Worm (Caenorhabditis elegans) whole organism, young adult: ENCODE results near the gene tag-77.
A peak's percentile ranks its signal among the peaks of the same experiment; 100 is the strongest.

ENCODE experiments used
- B0035.1 ChIP-seq: sonication (generic microtip); optimal IDR thresholded peaks from 2 replicates; lab custom pipeline; 2016; ENCODE audit warnings: missing genetic modification characterization, mild to moderate bottlenecking, missing compliant biosample characterization, missing genotype, missing genetic modification reagents
- B0336.3 ChIP-seq: fragments of 200-800 bp; sonication (Bioruptor generic); IDR thresholded peaks from 2 replicates; pipeline ENCODE4 v1.3.6; 2022; ENCODE audit warnings: missing genetic modification characterization, missing compliant biosample characterization
- F23B12.7 ChIP-seq: sonication (generic microtip); optimal IDR thresholded peaks from 2 replicates; lab custom pipeline; 2017; ENCODE audit warnings: missing genetic modification characterization, mild to moderate bottlenecking, missing compliant biosample characterization, antibody characterized with exemption, moderate library complexity; ENCODE audit not compliant: insufficient read depth
- F33H1.4 ChIP-seq: fragments of 200-800 bp; sonication (Bioruptor generic); IDR thresholded peaks from 2 replicates; pipeline ENCODE4 v1.3.6; 2022; ENCODE audit warnings: missing genetic modification reagents, missing genetic modification characterization, missing compliant biosample characterization
- F37B4.10 ChIP-seq: fragments of 200-800 bp; sonication (Bioruptor generic); IDR thresholded peaks from 2 replicates; pipeline ENCODE4 v1.3.6; 2022; ENCODE audit warnings: missing genetic modification characterization, missing compliant biosample characterization
- F52B5.7 ChIP-seq: sonication (generic microtip); optimal IDR thresholded peaks from 2 replicates; lab custom pipeline; 2016; ENCODE audit warnings: mild to moderate bottlenecking, missing genetic modification characterization, missing compliant biosample characterization
- F55B11.4 ChIP-seq: sonication (generic microtip); optimal IDR thresholded peaks from 2 replicates; lab custom pipeline; 2016; ENCODE audit warnings: missing compliant biosample characterization, missing genetic modification characterization, borderline replicate concordance; ENCODE audit not compliant: insufficient read depth
- F57A8.1 ChIP-seq: fragments of 200-800 bp; sonication (Bioruptor generic); optimal IDR thresholded peaks from 2 replicates; lab custom pipeline; 2018; ENCODE audit warnings: mild to moderate bottlenecking, missing genetic modification characterization, moderate library complexity, missing compliant biosample characterization
- K12H6.12 ChIP-seq: fragments of 200-800 bp; sonication (Bioruptor generic); optimal IDR thresholded peaks from 2 replicates; lab custom pipeline; 2018; ENCODE audit warnings: mild to moderate bottlenecking, missing genetic modification characterization, missing compliant biosample characterization
- T26A5.8 ChIP-seq: sonication (generic microtip); optimal IDR thresholded peaks from 2 replicates; lab custom pipeline; 2016; ENCODE audit warnings: missing genetic modification characterization, missing compliant biosample characterization
- Y53F4B.3 ChIP-seq: fragments of 200-800 bp; sonication (Bioruptor generic); IDR thresholded peaks from 2 replicates; pipeline ENCODE4 v1.3.6; 2022; ENCODE audit warnings: missing genetic modification reagents, missing genetic modification characterization, missing compliant biosample characterization
- aptf-3 ChIP-seq: fragments of 200-800 bp; sonication (Bioruptor generic); IDR thresholded peaks from 2 replicates; pipeline ENCODE4 v1.3.6; 2022; ENCODE audit warnings: missing genetic modification characterization, missing compliant biosample characterization
- cebp-1 ChIP-seq, 2 experiments: fragments of 200-800 bp in 1 of 2; sonication (Bioruptor generic) in 1 of 2; sonication (generic microtip) in 1 of 2; IDR thresholded peaks in 1 of 2; optimal IDR thresholded peaks in 1 of 2; 2 replicates each; pipeline versions ENCODE4 v1.3.6 to Lab custom; 2017 to 2022; ENCODE audit warnings: missing compliant biosample characterization in 2 of 2, missing genetic modification characterization in 2 of 2, mild to moderate bottlenecking in 1 of 2, missing genetic modification reagents in 1 of 2, moderate library complexity in 1 of 2
- cebp-2 ChIP-seq: fragments of 200-800 bp; sonication (Bioruptor generic); IDR thresholded peaks from 2 replicates; pipeline ENCODE4 v1.3.6; 2022; ENCODE audit warnings: missing genetic modification characterization, missing compliant biosample characterization
- ceh-100 ChIP-seq: fragments of 200-800 bp; sonication (Bioruptor generic); IDR thresholded peaks from 2 replicates; pipeline ENCODE4 v1.3.6; 2022; ENCODE audit warnings: missing genetic modification reagents, missing genetic modification characterization, missing compliant biosample characterization
- ceh-79 ChIP-seq: sonication (generic microtip); optimal IDR thresholded peaks from 2 replicates; lab custom pipeline; 2017; ENCODE audit warnings: mild to moderate bottlenecking, missing genetic modification characterization, missing compliant biosample characterization
- chd-7 ChIP-seq: sonication (generic microtip); optimal IDR thresholded peaks from 2 replicates; lab custom pipeline; 2016; ENCODE audit warnings: mild to moderate bottlenecking, missing genetic modification characterization, moderate library complexity, missing compliant biosample characterization
- dpff-1 ChIP-seq: sonication (generic microtip); optimal IDR thresholded peaks from 2 replicates; lab custom pipeline; 2017; ENCODE audit warnings: mild to moderate bottlenecking, missing genetic modification characterization, missing compliant biosample characterization
- egl-18 ChIP-seq: fragments of 200-800 bp; sonication (Bioruptor generic); IDR thresholded peaks from 2 replicates; pipeline ENCODE4 v1.3.6; 2022; ENCODE audit warnings: missing genetic modification reagents, missing genetic modification characterization, missing compliant biosample characterization
- egl-44 ChIP-seq: fragments of 200-800 bp; sonication (Bioruptor generic); IDR thresholded peaks from 2 replicates; pipeline ENCODE4 v1.3.6; 2022; ENCODE audit warnings: missing genetic modification reagents, missing genetic modification characterization, missing compliant biosample characterization
- gei-17 ChIP-seq: fragments of 200-800 bp; sonication (Bioruptor generic); optimal IDR thresholded peaks from 2 replicates; lab custom pipeline; 2018; ENCODE audit warnings: mild to moderate bottlenecking, missing genetic modification characterization, missing compliant biosample characterization
- hmg-20 ChIP-seq: fragments of 200-800 bp; sonication (Bioruptor generic); IDR thresholded peaks from 2 replicates; pipeline ENCODE4 v1.3.6; 2022; ENCODE audit warnings: missing genetic modification reagents, missing genetic modification characterization, missing compliant biosample characterization
- let-526 ChIP-seq: fragments of 200-800 bp; sonication (Bioruptor generic); IDR thresholded peaks from 2 replicates; pipeline ENCODE4 v1.3.6; 2022; ENCODE audit warnings: missing genetic modification reagents, missing genetic modification characterization, missing compliant biosample characterization
- lin-26 ChIP-seq: fragments of 200-800 bp; sonication (Bioruptor generic); IDR thresholded peaks from 2 replicates; pipeline ENCODE4 v1.3.6; 2022; ENCODE audit warnings: missing genetic modification reagents, missing genetic modification characterization, missing compliant biosample characterization
- lin-40 ChIP-seq: sonication (generic microtip); optimal IDR thresholded peaks from 2 replicates; lab custom pipeline; 2016; ENCODE audit warnings: missing genetic modification characterization, mild to moderate bottlenecking, missing compliant biosample characterization, missing genotype, missing genetic modification reagents
- lin-54 ChIP-seq: fragments of 200-800 bp; sonication (Bioruptor generic); optimal IDR thresholded peaks from 2 replicates; lab custom pipeline; 2018; ENCODE audit warnings: mild to moderate bottlenecking, missing genetic modification characterization, missing compliant biosample characterization
- lir-1 ChIP-seq: fragments of 200-800 bp; sonication (Bioruptor generic); conservative IDR thresholded peaks from 2 replicates; pipeline ENCODE4 v1.3.6; 2022; ENCODE audit warnings: missing genetic modification reagents, missing genetic modification characterization, missing compliant biosample characterization
- madf-10 ChIP-seq: sonication (generic microtip); optimal IDR thresholded peaks from 2 replicates; lab custom pipeline; 2016; ENCODE audit warnings: mild to moderate bottlenecking, missing genetic modification characterization, missing compliant biosample characterization
- madf-8 ChIP-seq: fragments of 200-800 bp; sonication (Bioruptor generic); conservative IDR thresholded peaks from 2 replicates; pipeline ENCODE4 v1.3.6; 2022; ENCODE audit warnings: missing genetic modification reagents, missing genetic modification characterization, missing compliant biosample characterization
- mel-28 ChIP-seq: sonication (generic microtip); optimal IDR thresholded peaks from 2 replicates; lab custom pipeline; 2016; ENCODE audit warnings: borderline replicate concordance, mild to moderate bottlenecking, missing genetic modification characterization, missing compliant biosample characterization
- nhr-179 ChIP-seq: sonication (generic microtip); optimal IDR thresholded peaks from 2 replicates; lab custom pipeline; 2016; ENCODE audit warnings: mild to moderate bottlenecking, missing genetic modification characterization, missing compliant biosample characterization
- nhr-90 ChIP-seq: sonication (generic microtip); optimal IDR thresholded peaks from 2 replicates; lab custom pipeline; 2016; ENCODE audit warnings: missing genotype, mild to moderate bottlenecking, missing genetic modification characterization, missing compliant biosample characterization
- pbrm-1 ChIP-seq: fragments of 200-800 bp; sonication (Bioruptor generic); IDR thresholded peaks from 2 replicates; pipeline ENCODE4 v1.3.6; 2022; ENCODE audit warnings: missing genetic modification reagents, missing genetic modification characterization, missing compliant biosample characterization
- rpc-1 ChIP-seq, 2 experiments: fragments of 150-350 bp in 1 of 2; sonication (generic microtip) in 1 of 2; optimal IDR thresholded peaks; 2 replicates each; lab custom pipeline; 2014 to 2018; ENCODE audit warnings: missing biosample characterization in 1 of 2, missing genetic modification characterization in 1 of 2, missing genetic modification reagents in 1 of 2, missing genotype in 1 of 2
- sdz-38 ChIP-seq: sonication (generic microtip); optimal IDR thresholded peaks from 2 replicates; lab custom pipeline; 2016; ENCODE audit warnings: missing genotype, missing genetic modification characterization, missing compliant biosample characterization
- snpc-1.3 ChIP-seq: sonication (generic microtip); optimal IDR thresholded peaks from 2 replicates; lab custom pipeline; 2017; ENCODE audit warnings: missing genetic modification characterization, mild to moderate bottlenecking, missing compliant biosample characterization, antibody characterized with exemption, moderate library complexity, missing genotype, missing genetic modification reagents; ENCODE audit not compliant: insufficient read depth
- snpc-3.4 ChIP-seq: sonication (generic microtip); optimal IDR thresholded peaks from 2 replicates; lab custom pipeline; 2017; ENCODE audit warnings: missing genetic modification characterization, mild to moderate bottlenecking, missing compliant biosample characterization, antibody characterized with exemption, moderate library complexity, missing genotype, missing genetic modification reagents
- somi-1 ChIP-seq: fragments of 200-800 bp; sonication (Bioruptor generic); optimal IDR thresholded peaks from 2 replicates; lab custom pipeline; 2018; ENCODE audit warnings: mild to moderate bottlenecking, missing genetic modification characterization, missing compliant biosample characterization
- tbx-9 ChIP-seq: sonication (generic microtip); optimal IDR thresholded peaks from 2 replicates; lab custom pipeline; 2016; ENCODE audit warnings: borderline replicate concordance, missing genetic modification characterization, inconsistent platforms, missing compliant biosample characterization
- ztf-18 ChIP-seq: sonication (generic microtip); optimal IDR thresholded peaks from 2 replicates; lab custom pipeline; 2016; ENCODE audit warnings: missing genotype, mild to moderate bottlenecking, missing genetic modification characterization, missing compliant biosample characterization
- ztf-6 ChIP-seq: fragments of 200-800 bp; sonication (Bioruptor generic); IDR thresholded peaks from 2 replicates; pipeline ENCODE4 v1.3.6; 2022; ENCODE audit warnings: missing genetic modification reagents, missing genetic modification characterization, missing compliant biosample characterization

Gene tag-77

ce11 chrIV:8526050-8526449 lies 15.7 kb upstream of the tag-77 start:
- TF ChIP-seq somi-1 (GFP tag; lab: Kevin White, UChicago) (peak; percentile 67), tbx-9 (tag; lab: Kevin White, UChicago) (no peak), egl-18 (GFP tag; lab: Robert Waterston, UW) (no peak), rpc-1 (optimal IDR thresholded peaks at IDR 0.05; lab: Kevin White, UChicago) (no peak), rpc-1 (tag; optimal IDR thresholded peaks at IDR 0.05; lab: Kevin White, UChicago) (no peak), lin-40 (tag; lab: Kevin White, UChicago) (peak; percentile 21), pbrm-1 (GFP tag; lab: Robert Waterston, UW) (no peak), B0336.3 (GFP tag; lab: Robert Waterston, UW) (no peak), F37B4.10 (no peak), hmg-20 (GFP tag; lab: Robert Waterston, UW) (no peak), lin-26 (GFP tag; lab: Robert Waterston, UW) (0 out of 2 replicates have a peak, but pooled peaks have one; percentile 40), let-526 (GFP tag; lab: Robert Waterston, UW) (no peak), ztf-18 (tag; lab: Kevin White, UChicago) (no peak), lir-1 (GFP tag; lab: Robert Waterston, UW) (no peak), K12H6.12 (tag; lab: Kevin White, UChicago) (peak; percentile 16), cebp-2 (GFP tag; lab: Robert Waterston, UW) (no peak), ceh-100 (GFP tag; lab: Robert Waterston, UW) (no peak), ztf-6 (GFP tag; lab: Robert Waterston, UW) (no peak), madf-10 (tag; lab: Kevin White, UChicago) (no peak), sdz-38 (tag; lab: Kevin White, UChicago) (no peak)
- TF ChIP-seq, all 124 proteins: peak for 4

ce11 chrIV:8523981-8524380 lies 13.6 kb upstream of the tag-77 start:
- TF ChIP-seq aptf-3 (GFP tag; lab: Robert Waterston, UW) = no peak
- no peak for TF ChIP-seq lin-54 (GFP tag; lab: Kevin White, UChicago)
- TF ChIP-seq madf-8 (GFP tag; lab: Robert Waterston, UW) = no peak
- no peak for TF ChIP-seq Y53F4B.3 (GFP tag; lab: Robert Waterston, UW)
- no peak for TF ChIP-seq tbx-9 (tag; lab: Kevin White, UChicago)
- no peak for TF ChIP-seq F57A8.1 (GFP tag; lab: Kevin White, UChicago)
- no peak for TF ChIP-seq nhr-90 (tag; lab: Kevin White, UChicago)
- TF ChIP-seq F33H1.4 (GFP tag; lab: Robert Waterston, UW) = no peak
- TF ChIP-seq, all 124 proteins: peak for 0

ce11 chrIV:8520594-8520993 lies 10.2 kb upstream of the tag-77 start, which contains the start of gene pkg-2:
TSS of gene pkg-2 (plus strand) at chrIV:8520894.
- TF ChIP-seq gei-17 (GFP tag; lab: Kevin White, UChicago) = no peak

- TF ChIP-seq F55B11.4 (tag; lab: Kevin White, UChicago) (no peak), nhr-179 (tag; lab: Kevin White, UChicago) (no peak), dpff-1 (tag; lab: Kevin White, UChicago) (no peak), snpc-3.4 (tag; lab: Kevin White, UChicago) (no peak), madf-8 (GFP tag; lab: Robert Waterston, UW) (no peak), T26A5.8 (tag; lab: Kevin White, UChicago) (no peak), lir-1 (GFP tag; lab: Robert Waterston, UW) (no peak), F23B12.7 (tag; lab: Kevin White, UChicago) (no peak), mel-28 (no peak), B0035.1 (tag; lab: Kevin White, UChicago) (no peak), cebp-1 (GFP tag; IDR thresholded peaks at IDR 0.05; lab: Robert Waterston, UW) (no peak), cebp-1 (tag; optimal IDR thresholded peaks at IDR 0.05; lab: Kevin White, UChicago) (no peak), egl-44 (GFP tag; lab: Robert Waterston, UW) (no peak), rpc-1 (optimal IDR thresholded peaks at IDR 0.05; lab: Kevin White, UChicago) (no peak), rpc-1 (tag; optimal IDR thresholded peaks at IDR 0.05; lab: Kevin White, UChicago) (no peak), snpc-1.3 (tag; lab: Kevin White, UChicago) (no peak), chd-7 (tag; lab: Kevin White, UChicago) (no peak), ceh-79 (no peak), F52B5.7 (no peak)
These were observed 9.6 kb upstream of the tag-77 start for ce11 chrIV:8519949-8520348.
